Fruit fly (Drosophila melanogaster): ENCODE results near the gene vn.

- TF ChIP-seq toe (GFP tag; optimal IDR thresholded peaks at IDR 0.05), result no peak
- no peak for TF ChIP-seq CG5204 (GFP tag; optimal IDR thresholded peaks at IDR 0.05)
- TF ChIP-seq cic (GFP tag; optimal IDR thresholded peaks at IDR 0.05), result no peak
- TF ChIP-seq CG12768 (GFP tag; optimal IDR thresholded peaks at IDR 0.05), result no peak
- no peak for TF ChIP-seq CG1620 (GFP tag; optimal IDR thresholded peaks at IDR 0.05)
- no peak for TF ChIP-seq bab1 (GFP tag; optimal IDR thresholded peaks at IDR 0.05)
- TF ChIP-seq kay (GFP tag; ENCODE audit: borderline replicate concordance), result no peak
- no peak for TF ChIP-seq CG7101 (tag; optimal IDR thresholded peaks at IDR 0.05)
- no peak for TF ChIP-seq CG14711 (tag; optimal IDR thresholded peaks at IDR 0.05)
- no peak for TF ChIP-seq Clk (GFP tag; optimal IDR thresholded peaks at IDR 0.05)
These were observed 9.4 kb downstream of the vn start for dm6 chr3L:5835887-5836646.
